Worm (Caenorhabditis elegans) whole organism, young adult: Measurements from ENCODE around the gene C36A4.11.

Experiments used
- B0019.2 ChIP-seq: fragments of 200-800 bp; sonication (Bioruptor generic); conservative IDR thresholded peaks from 2 replicates; pipeline ENCODE4 v1.3.6; 2022; ENCODE audit warnings: missing genetic modification reagents, missing genetic modification characterization, missing compliant biosample characterization
- B0035.1 ChIP-seq: sonication (generic microtip); optimal IDR thresholded peaks from 2 replicates; lab custom pipeline; 2016; ENCODE audit warnings: missing genetic modification characterization, mild to moderate bottlenecking, missing compliant biosample characterization, missing genotype, missing genetic modification reagents
- C17E4.6 ChIP-seq: fragments of 200-800 bp; sonication (Bioruptor generic); IDR thresholded peaks from 2 replicates; pipeline ENCODE4 v1.3.6; 2022; ENCODE audit warnings: missing genetic modification reagents, missing genetic modification characterization, missing compliant biosample characterization
- D2030.7 ChIP-seq: fragments of 200-800 bp; sonication (Bioruptor generic); IDR thresholded peaks from 2 replicates; pipeline ENCODE4 v1.3.6; 2022; ENCODE audit warnings: missing genetic modification reagents, missing genetic modification characterization, missing compliant biosample characterization
- F10E7.11 ChIP-seq: sonication (generic microtip); optimal IDR thresholded peaks from 2 replicates; lab custom pipeline; 2017; ENCODE audit warnings: mild to moderate bottlenecking, missing genetic modification characterization, moderate library complexity, missing compliant biosample characterization
- F23B12.7 ChIP-seq: sonication (generic microtip); optimal IDR thresholded peaks from 2 replicates; lab custom pipeline; 2017; ENCODE audit warnings: missing genetic modification characterization, mild to moderate bottlenecking, missing compliant biosample characterization, antibody characterized with exemption, moderate library complexity; ENCODE audit not compliant: insufficient read depth
- F33H1.4 ChIP-seq: fragments of 200-800 bp; sonication (Bioruptor generic); IDR thresholded peaks from 2 replicates; pipeline ENCODE4 v1.3.6; 2022; ENCODE audit warnings: missing genetic modification reagents, missing genetic modification characterization, missing compliant biosample characterization
- F39B2.1 ChIP-seq: fragments of 200-800 bp; sonication (Bioruptor generic); IDR thresholded peaks from 2 replicates; pipeline ENCODE4 v1.3.6; 2022; ENCODE audit warnings: missing genetic modification reagents, missing genetic modification characterization, missing compliant biosample characterization
- F55B11.4 ChIP-seq: sonication (generic microtip); optimal IDR thresholded peaks from 2 replicates; lab custom pipeline; 2016; ENCODE audit warnings: missing compliant biosample characterization, missing genetic modification characterization, borderline replicate concordance; ENCODE audit not compliant: insufficient read depth
- F57C9.4 ChIP-seq: sonication (generic microtip); optimal IDR thresholded peaks from 2 replicates; lab custom pipeline; 2017; ENCODE audit warnings: mild to moderate bottlenecking, missing genetic modification characterization, missing compliant biosample characterization
- Y56A3A.18 ChIP-seq: fragments of 200-800 bp; sonication (Bioruptor generic); IDR thresholded peaks from 2 replicates; pipeline ENCODE4 v1.3.6; 2022; ENCODE audit warnings: missing genetic modification reagents, missing genetic modification characterization, missing compliant biosample characterization
- Y95B8A.8 ChIP-seq: fragments of 200-800 bp; sonication (Bioruptor generic); IDR thresholded peaks from 2 replicates; pipeline ENCODE4 v1.3.6; 2022; ENCODE audit warnings: missing genetic modification reagents, missing genetic modification characterization, missing compliant biosample characterization
- akir-1 ChIP-seq: fragments of 200-800 bp; sonication (Bioruptor generic); optimal IDR thresholded peaks from 2 replicates; lab custom pipeline; 2018; ENCODE audit warnings: mild to moderate bottlenecking, missing genetic modification characterization, moderate library complexity, missing compliant biosample characterization
- aptf-2 ChIP-seq: fragments of 200-800 bp; sonication (Bioruptor generic); conservative IDR thresholded peaks from 2 replicates; pipeline ENCODE4 v1.3.6; 2022; ENCODE audit warnings: missing genetic modification reagents, missing genetic modification characterization, missing compliant biosample characterization
- aptf-3 ChIP-seq: fragments of 200-800 bp; sonication (Bioruptor generic); IDR thresholded peaks from 2 replicates; pipeline ENCODE4 v1.3.6; 2022; ENCODE audit warnings: missing genetic modification characterization, missing compliant biosample characterization
- attf-3 ChIP-seq: fragments of 200-800 bp; sonication (Bioruptor generic); conservative IDR thresholded peaks from 2 replicates; pipeline ENCODE4 v1.3.6; 2022; ENCODE audit warnings: missing genetic modification reagents, missing genetic modification characterization, missing compliant biosample characterization
- bed-1 ChIP-seq: fragments of 200-800 bp; sonication (Bioruptor generic); IDR thresholded peaks from 2 replicates; pipeline ENCODE4 v1.3.6; 2022; ENCODE audit warnings: missing genetic modification reagents, missing genetic modification characterization, missing compliant biosample characterization
- bed-2 ChIP-seq: fragments of 200-800 bp; sonication (Bioruptor generic); IDR thresholded peaks from 2 replicates; pipeline ENCODE4 v1.3.6; 2022; ENCODE audit warnings: missing genetic modification reagents, missing genetic modification characterization, missing compliant biosample characterization
- cebp-1 ChIP-seq, 2 experiments: fragments of 200-800 bp in 1 of 2; sonication (Bioruptor generic) in 1 of 2; sonication (generic microtip) in 1 of 2; IDR thresholded peaks in 1 of 2; optimal IDR thresholded peaks in 1 of 2; 2 replicates each; pipeline versions ENCODE4 v1.3.6 to Lab custom; 2017 to 2022; ENCODE audit warnings: missing compliant biosample characterization in 2 of 2, missing genetic modification characterization in 2 of 2, mild to moderate bottlenecking in 1 of 2, missing genetic modification reagents in 1 of 2, moderate library complexity in 1 of 2
- ceh-91 ChIP-seq: fragments of 200-800 bp; sonication (Bioruptor generic); IDR thresholded peaks from 2 replicates; pipeline ENCODE4 v1.3.6; 2022; ENCODE audit warnings: missing genetic modification reagents, missing genetic modification characterization, missing compliant biosample characterization
- efl-1 ChIP-seq: fragments of 150-350 bp; optimal IDR thresholded peaks from 2 replicates; lab custom pipeline; 2014; ENCODE audit warnings: missing biosample characterization, missing genetic modification reagents, missing genetic modification characterization
- egl-18 ChIP-seq: fragments of 200-800 bp; sonication (Bioruptor generic); IDR thresholded peaks from 2 replicates; pipeline ENCODE4 v1.3.6; 2022; ENCODE audit warnings: missing genetic modification reagents, missing genetic modification characterization, missing compliant biosample characterization
- fkh-3 ChIP-seq: sonication (generic microtip); optimal IDR thresholded peaks from 2 replicates; lab custom pipeline; 2016; ENCODE audit warnings: mild to moderate bottlenecking, missing genetic modification characterization, missing compliant biosample characterization
- him-1 ChIP-seq: sonication (generic microtip); optimal IDR thresholded peaks from 2 replicates; lab custom pipeline; 2016; ENCODE audit warnings: missing genotype, missing genetic modification reagents, missing genetic modification characterization, missing compliant biosample characterization
- hmg-1.2 ChIP-seq: fragments of 200-800 bp; sonication (Bioruptor generic); IDR thresholded peaks from 2 replicates; pipeline ENCODE4 v1.3.6; 2022; ENCODE audit warnings: missing genetic modification reagents, missing genetic modification characterization, missing compliant biosample characterization
- hsf-1 ChIP-seq: fragments of 200-800 bp; sonication (Bioruptor generic); IDR thresholded peaks from 2 replicates; pipeline ENCODE4 v1.3.6; 2022; ENCODE audit warnings: missing genetic modification reagents, missing genetic modification characterization, missing compliant biosample characterization
- let-607 ChIP-seq, 2 experiments: fragments of 200-800 bp in 1 of 2; sonication (Bioruptor generic) in 1 of 2; sonication (generic microtip) in 1 of 2; optimal IDR thresholded peaks; 2 replicates each; lab custom pipeline; 2016 to 2018; ENCODE audit warnings: mild to moderate bottlenecking in 2 of 2, missing compliant biosample characterization in 2 of 2, missing genetic modification characterization in 2 of 2, moderate library complexity in 2 of 2, missing genotype in 1 of 2
- lin-26 ChIP-seq: fragments of 200-800 bp; sonication (Bioruptor generic); IDR thresholded peaks from 2 replicates; pipeline ENCODE4 v1.3.6; 2022; ENCODE audit warnings: missing genetic modification reagents, missing genetic modification characterization, missing compliant biosample characterization
- lsl-1 ChIP-seq: fragments of 200-800 bp; sonication (Bioruptor generic); optimal IDR thresholded peaks from 2 replicates; lab custom pipeline; 2018; ENCODE audit warnings: mild to moderate bottlenecking, missing genetic modification characterization, moderate library complexity, missing compliant biosample characterization
- madf-6 ChIP-seq: fragments of 200-800 bp; sonication (Bioruptor generic); IDR thresholded peaks from 2 replicates; pipeline ENCODE4 v1.3.6; 2022; ENCODE audit warnings: missing genetic modification reagents, missing genetic modification characterization, missing compliant biosample characterization
- mes-4 ChIP-seq: sonication (generic microtip); optimal IDR thresholded peaks from 2 replicates; lab custom pipeline; 2016; ENCODE audit warnings: missing genotype, missing genetic modification characterization, missing compliant biosample characterization
- nfya-2 ChIP-seq: fragments of 200-800 bp; sonication (Bioruptor generic); IDR thresholded peaks from 2 replicates; pipeline ENCODE4 v1.3.6; 2022; ENCODE audit warnings: missing genetic modification reagents, missing genetic modification characterization, missing compliant biosample characterization
- nfyb-1 ChIP-seq: fragments of 200-800 bp; sonication (Bioruptor generic); IDR thresholded peaks from 2 replicates; pipeline ENCODE4 v1.3.6; 2022; ENCODE audit warnings: missing genetic modification reagents, missing genetic modification characterization, missing compliant biosample characterization
- nhr-27 ChIP-seq: fragments of 200-800 bp; sonication (Bioruptor generic); optimal IDR thresholded peaks from 2 replicates; lab custom pipeline; 2018; ENCODE audit warnings: mild to moderate bottlenecking, missing genetic modification characterization, moderate library complexity, missing compliant biosample characterization
- nhr-80 ChIP-seq: sonication (generic microtip); optimal IDR thresholded peaks from 2 replicates; lab custom pipeline; 2016; ENCODE audit warnings: missing genetic modification characterization, missing compliant biosample characterization
- nhr-90 ChIP-seq: sonication (generic microtip); optimal IDR thresholded peaks from 2 replicates; lab custom pipeline; 2016; ENCODE audit warnings: missing genotype, mild to moderate bottlenecking, missing genetic modification characterization, missing compliant biosample characterization
- pbrm-1 ChIP-seq: fragments of 200-800 bp; sonication (Bioruptor generic); IDR thresholded peaks from 2 replicates; pipeline ENCODE4 v1.3.6; 2022; ENCODE audit warnings: missing genetic modification reagents, missing genetic modification characterization, missing compliant biosample characterization
- repo-1 ChIP-seq: sonication (generic microtip); optimal IDR thresholded peaks from 2 replicates; lab custom pipeline; 2017; ENCODE audit warnings: mild to moderate bottlenecking, missing genetic modification characterization, missing compliant biosample characterization
- sea-2 ChIP-seq: fragments of 200-800 bp; sonication (Bioruptor generic); IDR thresholded peaks from 2 replicates; pipeline ENCODE4 v1.3.6; 2022; ENCODE audit warnings: missing genetic modification characterization, missing compliant biosample characterization
- somi-1 ChIP-seq: fragments of 200-800 bp; sonication (Bioruptor generic); optimal IDR thresholded peaks from 2 replicates; lab custom pipeline; 2018; ENCODE audit warnings: mild to moderate bottlenecking, missing genetic modification characterization, missing compliant biosample characterization
- tbx-9 ChIP-seq: sonication (generic microtip); optimal IDR thresholded peaks from 2 replicates; lab custom pipeline; 2016; ENCODE audit warnings: borderline replicate concordance, missing genetic modification characterization, inconsistent platforms, missing compliant biosample characterization
- unc-130 ChIP-seq: sonication (generic microtip); optimal IDR thresholded peaks from 2 replicates; lab custom pipeline; 2016; ENCODE audit warnings: missing genetic modification reagents, missing genetic modification characterization, missing compliant biosample characterization
- xnd-1 ChIP-seq: sonication (generic microtip); optimal IDR thresholded peaks from 2 replicates; lab custom pipeline; 2016; ENCODE audit warnings: missing genotype, missing genetic modification reagents, missing genetic modification characterization, missing compliant biosample characterization
- zfh-2 ChIP-seq: fragments of 200-800 bp; sonication (Bioruptor generic); conservative IDR thresholded peaks from 2 replicates; pipeline ENCODE4 v1.3.6; 2022; ENCODE audit warnings: missing genetic modification reagents, missing genetic modification characterization, missing compliant biosample characterization
- zim-3 ChIP-seq: sonication (generic microtip); optimal IDR thresholded peaks from 2 replicates; lab custom pipeline; 2017; ENCODE audit warnings: mild to moderate bottlenecking, missing genetic modification characterization, moderate library complexity, missing compliant biosample characterization
- ztf-28 ChIP-seq: fragments of 200-800 bp; sonication (Bioruptor generic); IDR thresholded peaks from 2 replicates; pipeline ENCODE4 v1.3.6; 2022; ENCODE audit warnings: missing genetic modification reagents, missing genetic modification characterization, missing compliant biosample characterization
- ztf-6 ChIP-seq: fragments of 200-800 bp; sonication (Bioruptor generic); IDR thresholded peaks from 2 replicates; pipeline ENCODE4 v1.3.6; 2022; ENCODE audit warnings: missing genetic modification reagents, missing genetic modification characterization, missing compliant biosample characterization

Gene C36A4.11

DNA sequence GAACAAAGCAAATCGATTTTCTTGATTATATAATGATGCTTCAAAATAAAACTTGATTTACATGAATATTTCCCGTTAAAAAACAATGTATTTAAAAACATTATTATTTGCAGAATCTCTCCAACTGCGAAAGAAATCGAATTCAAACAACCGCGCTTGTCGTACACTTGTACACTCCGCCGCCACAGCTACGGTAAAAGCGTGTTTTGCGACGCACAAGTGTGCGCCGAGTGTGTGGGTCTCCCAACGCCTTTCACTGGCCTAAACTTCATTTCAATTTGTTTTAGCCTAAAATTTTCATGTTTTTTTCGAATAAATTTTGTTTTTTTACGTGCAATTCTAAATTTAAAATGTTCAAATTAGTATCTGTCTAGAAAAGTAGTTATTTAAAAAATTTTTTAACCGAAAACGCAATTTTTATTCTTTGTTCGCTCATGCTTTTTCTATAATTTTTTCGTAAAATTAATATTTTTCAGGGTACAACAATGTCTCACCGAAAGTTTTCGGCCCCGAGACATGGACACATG is 27.1 kb downstream of the C36A4.11 start, which contains the start of gene rpl-3 (continued):
- TF ChIP-seq hmg-1.2 (GFP tag; lab: Robert Waterston, UW), result peak; percentile 98
- TF ChIP-seq zim-3 (tag; lab: Kevin White, UChicago), result peak; percentile 99
- peak; percentile 99 for TF ChIP-seq F10E7.11 (tag; lab: Kevin White, UChicago)
- TF ChIP-seq F39B2.1 (GFP tag; lab: Robert Waterston, UW), result peak; percentile 98
- peak; percentile 100 for TF ChIP-seq ceh-91 (GFP tag; lab: Robert Waterston, UW)
- TF ChIP-seq xnd-1 (tag; lab: Kevin White, UChicago), result peak; percentile 89
- peak; percentile 100 for TF ChIP-seq D2030.7 (GFP tag; lab: Robert Waterston, UW)
- peak; percentile 98 for TF ChIP-seq sea-2 (GFP tag; lab: Robert Waterston, UW)
- TF ChIP-seq attf-3 (GFP tag; lab: Robert Waterston, UW), result peak; percentile 94
- peak; percentile 99 for TF ChIP-seq nhr-90 (tag; lab: Kevin White, UChicago)
- peak; percentile 99 for TF ChIP-seq F33H1.4 (GFP tag; lab: Robert Waterston, UW)
- peak; percentile 92 for TF ChIP-seq aptf-2 (GFP tag; lab: Robert Waterston, UW)
- peak; percentile 99 for TF ChIP-seq bed-1
- peak; percentile 99 for TF ChIP-seq lin-26 (GFP tag; lab: Robert Waterston, UW)
- peak; percentile 96 to 97 for TF ChIP-seq let-607 (tag; optimal IDR thresholded peaks at IDR 0.05; lab: Kevin White, UChicago)
- TF ChIP-seq bed-2 (GFP tag; lab: Robert Waterston, UW), result peak; percentile 98
- peak; percentile 100 for TF ChIP-seq Y56A3A.18 (GFP tag; lab: Robert Waterston, UW)
- TF ChIP-seq B0019.2 (GFP tag; lab: Robert Waterston, UW), result peak; percentile 100
- TF ChIP-seq madf-6 (GFP tag; lab: Robert Waterston, UW), result peak; percentile 99
- peak; percentile 97 for TF ChIP-seq hsf-1
- peak; percentile 98 for TF ChIP-seq cebp-1 (GFP tag; IDR thresholded peaks at IDR 0.05; lab: Robert Waterston, UW)
- peak; percentile 100 for TF ChIP-seq cebp-1 (tag; optimal IDR thresholded peaks at IDR 0.05; lab: Kevin White, UChicago)
- peak; percentile 93 for TF ChIP-seq akir-1
- peak; percentile 93 for TF ChIP-seq mes-4 (tag; lab: Kevin White, UChicago)
- peak; percentile 96 for TF ChIP-seq fkh-3 (tag; lab: Kevin White, UChicago)
- peak; percentile 100 for TF ChIP-seq ztf-6 (GFP tag; lab: Robert Waterston, UW)
- TF ChIP-seq pbrm-1, result peak; percentile 100
- TF ChIP-seq C17E4.6 (GFP tag; lab: Robert Waterston, UW), result peak; percentile 100
- peak; percentile 100 for TF ChIP-seq lsl-1 (GFP tag; lab: Kevin White, UChicago)
- peak; percentile 100 for TF ChIP-seq Y95B8A.8 (GFP tag; lab: Robert Waterston, UW)
- peak; percentile 91 for TF ChIP-seq tbx-9
- TF ChIP-seq nfya-2 (GFP tag; lab: Robert Waterston, UW), result peak; percentile 98
- peak; percentile 100 for TF ChIP-seq efl-1
- peak; percentile 96 for TF ChIP-seq aptf-3 (GFP tag; lab: Robert Waterston, UW)
- peak; percentile 98 for TF ChIP-seq unc-130 (GFP tag; lab: Kevin White, UChicago)
- TF ChIP-seq nhr-80 (tag; lab: Kevin White, UChicago), result peak; percentile 100
- TF ChIP-seq egl-18, result peak; percentile 100
- peak; percentile 98 for TF ChIP-seq zfh-2 (GFP tag; lab: Robert Waterston, UW)
- TF ChIP-seq repo-1 (tag; lab: Kevin White, UChicago), result peak; percentile 100
- TF ChIP-seq F57C9.4 (tag; lab: Kevin White, UChicago), result peak; percentile 99
- TF ChIP-seq B0035.1 (tag; lab: Kevin White, UChicago), result peak; percentile 97
- TF ChIP-seq F23B12.7 (tag; lab: Kevin White, UChicago), result peak; percentile 99
- peak; percentile 100 for TF ChIP-seq somi-1
- TF ChIP-seq him-1 (tag; lab: Kevin White, UChicago), result peak; percentile 99
- peak; percentile 99 for TF ChIP-seq nhr-27 (tag; lab: Kevin White, UChicago)
- no peak for TF ChIP-seq F55B11.4 (tag; lab: Kevin White, UChicago)
- peak; percentile 100 for TF ChIP-seq ztf-28 (GFP tag; lab: Robert Waterston, UW)
- peak; percentile 100 for TF ChIP-seq nfyb-1 (GFP tag; lab: Robert Waterston, UW)
